Worm (Caenorhabditis elegans): Measurements from ENCODE around the gene F09C8.1.

Gene F09C8.1

ce11 chrX:16140822-16141221 is 22.5 kb downstream of the F09C8.1 start:
- no peak for TF ChIP-seq pqm-1 (tag; optimal IDR thresholded peaks at IDR 0.05)
- no peak for TF ChIP-seq jun-1 (tag; optimal IDR thresholded peaks at IDR 0.05)
- TF ChIP-seq ZK546.5 (tag; optimal IDR thresholded peaks at IDR 0.05), result no peak
- no peak for TF ChIP-seq mdl-1 (tag; optimal IDR thresholded peaks at IDR 0.05)
- no peak for TF ChIP-seq eor-1 (tag; optimal IDR thresholded peaks at IDR 0.05)
- no peak for TF ChIP-seq fos-1 (tag; optimal IDR thresholded peaks at IDR 0.05)
- TF ChIP-seq tbx-2 (tag; optimal IDR thresholded peaks at IDR 0.05), result no peak
- TF ChIP-seq nhr-237 (tag; optimal IDR thresholded peaks at IDR 0.05), result no peak
- no peak for TF ChIP-seq ceh-28 (tag; optimal IDR thresholded peaks at IDR 0.05)

ce11 chrX:16133815-16134214 is 29.5 kb downstream of the F09C8.1 start:
- TF ChIP-seq snpc-4 (tag; optimal IDR thresholded peaks at IDR 0.05), result no peak
- peak; percentile 69 for TF ChIP-seq nfya-1 (tag; optimal IDR thresholded peaks at IDR 0.05; ENCODE audit: insufficient read depth)
- peak; percentile 53 for TF ChIP-seq hmg-11 (tag; optimal IDR thresholded peaks at IDR 0.05)
- no peak for TF ChIP-seq egl-27 (tag; optimal IDR thresholded peaks at IDR 0.05)
- TF ChIP-seq egl-5 (tag; optimal IDR thresholded peaks at IDR 0.05), result peak; percentile 21
- peak; percentile 80 for TF ChIP-seq lin-39 (tag; optimal IDR thresholded peaks at IDR 0.05)

- TF ChIP-seq unc-39 (tag; optimal IDR thresholded peaks at IDR 0.05) (no peak), pqm-1 (tag; optimal IDR thresholded peaks at IDR 0.05) (peak; percentile 64), eor-1 (tag; optimal IDR thresholded peaks at IDR 0.05) (no peak), nhr-77 (tag; optimal IDR thresholded peaks at IDR 0.05) (no peak), lsy-12 (tag; optimal IDR thresholded peaks at IDR 0.05) (no peak), snpc-4 (tag; optimal IDR thresholded peaks at IDR 0.05) (peak; percentile 41), zag-1 (tag; optimal IDR thresholded peaks at IDR 0.05) (no peak), fkh-10 (GFP tag; optimal IDR thresholded peaks at IDR 0.05) (no peak), egl-5 (tag; optimal IDR thresholded peaks at IDR 0.05) (peak; percentile 88), pha-4 (tag; optimal IDR thresholded peaks at IDR 0.05) (peak; percentile 98), mdl-1 (tag; optimal IDR thresholded peaks at IDR 0.05) (peak; percentile 68), lin-39 (tag; optimal IDR thresholded peaks at IDR 0.05) (peak; percentile 55), ama-1 (optimal IDR thresholded peaks at IDR 0.05) (peak; percentile 47), egl-27 (tag; optimal IDR thresholded peaks at IDR 0.05) (no peak), lin-15B (tag; optimal IDR thresholded peaks at IDR 0.05) (no peak), ceh-28 (tag; optimal IDR thresholded peaks at IDR 0.05) (no peak), R02D3.7 (tag; optimal IDR thresholded peaks at IDR 0.05) (no peak), hmg-11 (tag; optimal IDR thresholded peaks at IDR 0.05) (peak; percentile 25), ceh-82 (tag; optimal IDR thresholded peaks at IDR 0.05) (no peak), aly-2 (tag; optimal IDR thresholded peaks at IDR 0.05) (no peak), jun-1 (tag; optimal IDR thresholded peaks at IDR 0.05) (peak; percentile 27), mml-1 (tag; optimal IDR thresholded peaks at IDR 0.05) (no peak), nfya-1 (tag; optimal IDR thresholded peaks at IDR 0.05; ENCODE audit: insufficient read depth) (peak; percentile 61), elt-2 (tag; optimal IDR thresholded peaks at IDR 0.05) (peak; percentile 76), daf-12 (tag; optimal IDR thresholded peaks at IDR 0.05) (no peak), fos-1 (tag; optimal IDR thresholded peaks at IDR 0.05) (no peak), nhr-43 (tag; optimal IDR thresholded peaks at IDR 0.05; ENCODE audit: poor library complexity, severe bottlenecking) (no peak)
Measured at ce11 chrX:16131044-16131443, 32.3 kb downstream of the F09C8.1 start.

DNA sequence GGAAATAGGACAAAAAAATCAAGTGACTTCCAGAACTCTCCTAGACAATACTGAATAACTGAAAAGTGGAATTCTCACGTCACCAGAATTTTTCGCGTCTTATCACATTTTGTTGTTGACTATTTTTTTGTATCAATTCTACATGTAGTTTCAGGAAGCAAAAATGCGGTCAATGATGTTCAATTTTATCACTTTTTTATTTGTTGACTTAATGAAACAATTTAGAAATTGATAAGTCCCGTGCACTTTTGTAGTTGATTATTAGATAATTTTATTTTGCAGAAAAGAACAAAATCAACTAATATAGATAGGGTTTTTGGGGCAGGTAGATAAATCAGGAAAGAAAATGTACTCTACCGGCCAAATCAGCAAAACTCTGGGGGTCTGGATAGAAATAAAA is 33.1 kb downstream of the F09C8.1 start:
- TF ChIP-seq elt-2 (tag; optimal IDR thresholded peaks at IDR 0.05) (peak; percentile 82), ZK546.5 (tag; optimal IDR thresholded peaks at IDR 0.05) (no peak), daf-12 (tag; optimal IDR thresholded peaks at IDR 0.05) (no peak), ceh-9 (tag; optimal IDR thresholded peaks at IDR 0.05) (no peak), pqm-1 (tag; optimal IDR thresholded peaks at IDR 0.05) (peak; percentile 77), nhr-67 (tag; optimal IDR thresholded peaks at IDR 0.05) (no peak), ceh-28 (tag; optimal IDR thresholded peaks at IDR 0.05) (no peak), aly-2 (tag; optimal IDR thresholded peaks at IDR 0.05) (no peak), pha-4 (tag; optimal IDR thresholded peaks at IDR 0.05) (peak; percentile 77), zag-1 (tag; optimal IDR thresholded peaks at IDR 0.05) (no peak)

- TF ChIP-seq aly-2 (tag; optimal IDR thresholded peaks at IDR 0.05), result no peak
- no peak for TF ChIP-seq nhr-77 (tag; optimal IDR thresholded peaks at IDR 0.05)
- TF ChIP-seq nhr-25 (tag; optimal IDR thresholded peaks at IDR 0.05), result no peak
- TF ChIP-seq nhr-67 (tag; optimal IDR thresholded peaks at IDR 0.05), result no peak
- TF ChIP-seq snpc-4 (tag; optimal IDR thresholded peaks at IDR 0.05), result peak; percentile 11
- no peak for TF ChIP-seq elt-3 (tag; optimal IDR thresholded peaks at IDR 0.05)
- peak; percentile 26 for TF ChIP-seq hmg-11 (tag; optimal IDR thresholded peaks at IDR 0.05)
- no peak for TF ChIP-seq elt-2 (tag; optimal IDR thresholded peaks at IDR 0.05)
- no peak for TF ChIP-seq unc-62 (GFP tag; optimal IDR thresholded peaks at IDR 0.05)
- no peak for TF ChIP-seq pqm-1 (tag; optimal IDR thresholded peaks at IDR 0.05)
- TF ChIP-seq ama-1 (optimal IDR thresholded peaks at IDR 0.05), result no peak
- no peak for TF ChIP-seq ztf-4 (tag; optimal IDR thresholded peaks at IDR 0.05)
- TF ChIP-seq nhr-23 (tag; optimal IDR thresholded peaks at IDR 0.05), result no peak
- TF ChIP-seq elt-1 (tag; optimal IDR thresholded peaks at IDR 0.05), result no peak
- TF ChIP-seq ZK546.5 (tag; optimal IDR thresholded peaks at IDR 0.05), result no peak
- peak; percentile 30 for TF ChIP-seq lin-15B (tag; optimal IDR thresholded peaks at IDR 0.05)
- TF ChIP-seq zag-1 (tag; optimal IDR thresholded peaks at IDR 0.05), result no peak
- no peak for TF ChIP-seq ceh-9 (tag; optimal IDR thresholded peaks at IDR 0.05)
- no peak for TF ChIP-seq skn-1 (tag; optimal IDR thresholded peaks at IDR 0.05)
- no peak for TF ChIP-seq egl-5 (tag; optimal IDR thresholded peaks at IDR 0.05)
- no peak for TF ChIP-seq ceh-82 (tag; optimal IDR thresholded peaks at IDR 0.05)
- no peak for TF ChIP-seq R02D3.7 (tag; optimal IDR thresholded peaks at IDR 0.05)
- TF ChIP-seq nfya-1 (tag; optimal IDR thresholded peaks at IDR 0.05; ENCODE audit: insufficient read depth), result peak; percentile 65
- no peak for TF ChIP-seq nhr-43 (tag; optimal IDR thresholded peaks at IDR 0.05; ENCODE audit: poor library complexity, severe bottlenecking)
- TF ChIP-seq ztf-11 (tag; optimal IDR thresholded peaks at IDR 0.05), result no peak
- TF ChIP-seq nhr-76 (tag; optimal IDR thresholded peaks at IDR 0.05), result no peak
- TF ChIP-seq egl-27 (tag; optimal IDR thresholded peaks at IDR 0.05), result no peak
- no peak for TF ChIP-seq daf-12 (tag; optimal IDR thresholded peaks at IDR 0.05)
Measured at ce11 chrX:16128794-16129193, 34.5 kb downstream of the F09C8.1 start, which contains the start of gene ZK1073.1. ZK1073.1 (minus strand) TSS chrX:16128865.
